Fruit fly (Drosophila melanogaster): ENCODE measurements around the gene PIG-P.

PIG-P gene

DNA sequence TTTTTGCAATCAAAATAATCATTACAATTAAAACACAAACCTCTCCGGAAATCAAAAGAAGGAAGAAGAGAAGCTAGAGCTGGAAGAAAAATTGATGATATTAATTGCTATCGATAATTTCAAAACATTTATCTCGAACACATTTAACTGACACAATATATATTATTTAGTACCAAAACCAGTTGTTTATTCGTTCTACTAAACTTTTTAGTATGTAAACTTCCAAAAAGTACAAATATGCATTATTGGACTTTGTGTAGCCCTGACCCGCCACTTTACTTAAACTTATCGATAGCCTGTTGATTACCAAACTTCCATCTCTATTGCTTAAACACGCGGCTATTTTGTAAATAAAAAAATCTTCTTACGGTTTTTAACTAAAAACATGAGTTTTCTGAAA, 1.2 kb upstream of the PIG-P start, which contains the start of the genes RpL34a and Trmt61 (continued):
- peak; percentile 64 for TF ChIP-seq lmd (GFP tag; IDR thresholded peaks at IDR 0.05)
- peak; percentile 95 for TF ChIP-seq CG13287 (GFP tag; IDR thresholded peaks at IDR 0.05; ENCODE audit: partially characterized antibody)
- peak; percentile 44 for TF ChIP-seq CG18476 (GFP tag; optimal IDR thresholded peaks at IDR 0.05)
- peak; percentile 93 for TF ChIP-seq CG12104 (GFP tag; optimal IDR thresholded peaks at IDR 0.05)
- TF ChIP-seq Chrac-16 (GFP tag; optimal IDR thresholded peaks at IDR 0.05) = peak; percentile 44
- peak; percentile 69 for TF ChIP-seq CG9609 (GFP tag; optimal IDR thresholded peaks at IDR 0.05)
- TF ChIP-seq CG5245 (GFP tag; optimal IDR thresholded peaks at IDR 0.05) = peak; percentile 62
- peak; percentile 89 for TF ChIP-seq fd64A (GFP tag; optimal IDR thresholded peaks at IDR 0.05)
- no peak; the same call in 2 of the 3 replicates for TF ChIP-seq CG2889 (GFP tag; IDR thresholded peaks at IDR 0.05)
- TF ChIP-seq slbo (GFP tag; IDR thresholded peaks at IDR 0.05) = peak; percentile 73
- peak; percentile 64 for TF ChIP-seq Atf-2 (GFP tag; optimal IDR thresholded peaks at IDR 0.05)
- peak; percentile 93 for TF ChIP-seq Asciz (GFP tag; optimal IDR thresholded peaks at IDR 0.05)
- TF ChIP-seq CG1529 (GFP tag; optimal IDR thresholded peaks at IDR 0.05) = peak; percentile 81
- no peak for TF ChIP-seq ro (GFP tag; IDR thresholded peaks at IDR 0.05)
- TF ChIP-seq zfh1 (GFP tag; IDR thresholded peaks at IDR 0.05) = peak; percentile 71
- TF ChIP-seq CG3726 (GFP tag; IDR thresholded peaks at IDR 0.05) = peak; percentile 69; the same call in 1 of the 3 replicates
- TF ChIP-seq Abd-B (GFP tag; optimal IDR thresholded peaks at IDR 0.05) = peak; percentile 57
- peak; percentile 82 for TF ChIP-seq schlank (tag; optimal IDR thresholded peaks at IDR 0.05)
- TF ChIP-seq dm (GFP tag; optimal IDR thresholded peaks at IDR 0.05) = peak; percentile 92
- TF ChIP-seq CG12769 (tag; optimal IDR thresholded peaks at IDR 0.05) = no peak
- 0 out of 2 replicates have a peak, but pooled peaks have one; percentile 25 for TF ChIP-seq sens-2 (GFP tag; IDR thresholded peaks at IDR 0.05)
- peak; percentile 97 for TF ChIP-seq CG34376 (GFP tag; optimal IDR thresholded peaks at IDR 0.05)
- peak; percentile 96 for TF ChIP-seq Sox100B (GFP tag; optimal IDR thresholded peaks at IDR 0.05)
- no peak for TF ChIP-seq Optix (GFP tag; IDR thresholded peaks at IDR 0.05)
- peak; percentile 21 for TF ChIP-seq bigmax (GFP tag; optimal IDR thresholded peaks at IDR 0.05)
- peak; percentile 83 for TF ChIP-seq CG10979 (tag; optimal IDR thresholded peaks at IDR 0.05)
- TF ChIP-seq Eip74EF (GFP tag; optimal IDR thresholded peaks at IDR 0.05) = peak in 1 of 2 experiments; percentile 85
- TF ChIP-seq Gug (GFP tag; IDR thresholded peaks at IDR 0.05) = no peak
- peak; percentile 79 for TF ChIP-seq CG13424 (tag; optimal IDR thresholded peaks at IDR 0.05)
- peak; percentile 84 for TF ChIP-seq CG30403 (GFP tag; optimal IDR thresholded peaks at IDR 0.05)
- peak; percentile 82 for TF ChIP-seq CG12071 (GFP tag; optimal IDR thresholded peaks at IDR 0.05)
- peak; percentile 76 for TF ChIP-seq CG2875 (GFP tag; optimal IDR thresholded peaks at IDR 0.05)
- TF ChIP-seq Lpt (GFP tag; optimal IDR thresholded peaks at IDR 0.05) = no peak
- peak; percentile 59 for TF ChIP-seq CTCF (GFP tag; optimal IDR thresholded peaks at IDR 0.05)
- peak; percentile 89 for TF ChIP-seq BtbVII (GFP tag; optimal IDR thresholded peaks at IDR 0.05)
- TF ChIP-seq CG11085 (GFP tag; IDR thresholded peaks at IDR 0.05) = peak; percentile 68
- TF ChIP-seq CG12744 (GFP tag; optimal IDR thresholded peaks at IDR 0.05) = peak; percentile 53
- TF ChIP-seq scrt (GFP tag; optimal IDR thresholded peaks at IDR 0.05) = peak; percentile 93
- TF ChIP-seq disco-r (GFP tag; optimal IDR thresholded peaks at IDR 0.05) = peak; percentile 79
- peak; percentile 91 for TF ChIP-seq CG18619 (GFP tag; optimal IDR thresholded peaks at IDR 0.05)
- peak; percentile 48 for TF ChIP-seq HmgD (GFP tag; optimal IDR thresholded peaks at IDR 0.05)
- peak; percentile 79 for TF ChIP-seq vvl (GFP tag; IDR thresholded peaks at IDR 0.05)
- peak; percentile 24 for TF ChIP-seq CG15479 (GFP tag; optimal IDR thresholded peaks at IDR 0.05)
- TF ChIP-seq Tbp (GFP tag; optimal IDR thresholded peaks at IDR 0.05) = no peak
- TF ChIP-seq CG3281 (GFP tag; optimal IDR thresholded peaks at IDR 0.05) = peak; percentile 96
- TF ChIP-seq bbx (GFP tag; IDR thresholded peaks at IDR 0.05; ENCODE audit: partially characterized antibody) = peak; percentile 71
- TF ChIP-seq CG17612 (GFP tag; IDR thresholded peaks at IDR 0.05) = peak; percentile 57
- TF ChIP-seq CG4424 (GFP tag; optimal IDR thresholded peaks at IDR 0.05) = peak; percentile 87
- no peak for TF ChIP-seq pita (GFP tag; optimal IDR thresholded peaks at IDR 0.05)
- no peak for TF ChIP-seq cg (GFP tag; optimal IDR thresholded peaks at IDR 0.05)
- TF ChIP-seq CG15073 (GFP tag; optimal IDR thresholded peaks at IDR 0.05) = no peak
- no peak for TF ChIP-seq CG11560 (tag; IDR thresholded peaks at IDR 0.05)

Data from whole organism, embryonic.